Worm (Caenorhabditis elegans) whole organism, midembryonic: ENCODE results near the gene acc-1.
"Not testable (repeated sequence)": the region's sequence is repeated elsewhere in the genome, so short reads cannot be mapped to it uniquely, and the experiment has no call there.

Source experiments
- T22C8.4 ChIP-seq: fragments of 200-800 bp; sonication (Bioruptor generic); IDR thresholded peaks from 2 replicates; pipeline ENCODE4 v1.3.6; 2022; ENCODE audit warnings: missing genetic modification characterization, missing compliant biosample characterization
- cog-1 ChIP-seq: sonication (generic microtip); optimal IDR thresholded peaks from 2 replicates; lab custom pipeline; 2016; ENCODE audit warnings: missing genetic modification characterization, missing compliant biosample characterization
- flt-1 ChIP-seq: fragments of 200-800 bp; sonication (Bioruptor generic); IDR thresholded peaks from 2 replicates; pipeline ENCODE4 v1.3.6; 2022; ENCODE audit warnings: missing genetic modification characterization, missing compliant biosample characterization
- klf-2 ChIP-seq: fragments of 200-800 bp; sonication (Bioruptor generic); conservative IDR thresholded peaks from 2 replicates; pipeline ENCODE4 v1.3.6; 2022; ENCODE audit warnings: missing genetic modification reagents, missing genetic modification characterization, missing compliant biosample characterization
- med-1 ChIP-seq: sonication (generic microtip); optimal IDR thresholded peaks from 2 replicates; lab custom pipeline; 2017; ENCODE audit warnings: missing genetic modification characterization, mild to moderate bottlenecking, missing compliant biosample characterization, antibody characterized with exemption, missing genetic modification reagents; ENCODE audit not compliant: insufficient read depth
- ref-1 ChIP-seq: fragments of 200-800 bp; sonication (Bioruptor generic); conservative IDR thresholded peaks from 2 replicates; pipeline ENCODE4 v1.3.6; 2022; ENCODE audit warnings: missing genetic modification reagents, missing genetic modification characterization, missing compliant biosample characterization
- tab-1 ChIP-seq: fragments of 200-800 bp; sonication (Bioruptor generic); IDR thresholded peaks from 2 replicates; pipeline ENCODE4 v1.3.6; 2022; ENCODE audit warnings: missing genetic modification characterization, missing compliant biosample characterization
- ztf-23 ChIP-seq: fragments of 200-800 bp; sonication (Bioruptor generic); IDR thresholded peaks from 2 replicates; pipeline ENCODE4 v1.3.6; 2022; ENCODE audit warnings: missing genetic modification reagents, missing genetic modification characterization, missing compliant biosample characterization
- ztf-29 ChIP-seq: fragments of 200-800 bp; sonication (Bioruptor generic); IDR thresholded peaks from 2 replicates; pipeline ENCODE4 v1.3.6; 2022; ENCODE audit warnings: missing genetic modification reagents, missing genetic modification characterization, missing compliant biosample characterization

acc-1 gene

DNA sequence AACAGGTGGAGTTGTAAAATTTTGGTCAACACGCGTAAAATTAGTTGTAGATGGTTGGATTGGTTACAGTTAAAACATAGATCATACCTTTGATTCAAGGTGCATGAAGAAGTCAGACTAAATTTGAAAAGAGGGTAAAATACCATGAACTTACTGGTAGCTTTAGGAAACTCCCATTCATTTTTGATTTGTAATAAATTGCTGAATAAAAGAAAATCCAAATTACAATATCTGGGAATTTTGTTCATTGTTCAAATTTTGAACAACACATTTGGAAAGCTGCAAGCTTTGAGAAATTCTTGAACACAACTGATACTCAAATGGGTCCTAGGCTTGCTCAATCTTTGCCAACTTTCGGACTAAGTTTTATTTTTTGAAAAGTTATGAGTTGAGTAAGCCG is 20.2 kb downstream of the acc-1 start:
- TF ChIP-seq cog-1 (tag; lab: Kevin White, UChicago): no peak
- no peak for TF ChIP-seq ztf-23
- no peak for TF ChIP-seq flt-1 (GFP tag; lab: Robert Waterston, UW)
- TF ChIP-seq T22C8.4 (GFP tag; lab: Robert Waterston, UW): no peak
- no peak for TF ChIP-seq ztf-29 (GFP tag; lab: Robert Waterston, UW)
- no peak for TF ChIP-seq klf-2
- no peak for TF ChIP-seq med-1 (GFP tag; lab: Kevin White, UChicago)

DNA sequence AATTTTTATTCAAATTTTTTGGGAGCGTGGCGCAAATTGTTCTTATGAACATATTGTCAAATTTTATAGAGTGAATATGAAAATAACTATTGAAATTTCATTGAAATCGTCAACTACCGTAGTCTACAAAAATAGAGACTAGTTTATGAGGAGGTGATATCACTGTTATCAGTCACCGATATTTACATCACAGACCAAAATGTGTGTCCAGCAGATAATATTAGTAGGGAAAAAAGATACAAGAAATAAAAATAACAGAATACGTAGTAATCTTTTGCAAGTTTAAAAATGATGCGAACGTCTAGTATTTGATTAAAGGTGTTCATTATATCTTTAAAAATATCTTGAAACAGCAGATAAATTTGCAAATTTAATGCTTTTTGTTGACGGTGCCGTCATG is 21.4 kb downstream of the acc-1 start:
- no peak for TF ChIP-seq ref-1
- no peak for TF ChIP-seq ztf-23
- no peak for TF ChIP-seq med-1 (GFP tag; lab: Kevin White, UChicago)

DNA sequence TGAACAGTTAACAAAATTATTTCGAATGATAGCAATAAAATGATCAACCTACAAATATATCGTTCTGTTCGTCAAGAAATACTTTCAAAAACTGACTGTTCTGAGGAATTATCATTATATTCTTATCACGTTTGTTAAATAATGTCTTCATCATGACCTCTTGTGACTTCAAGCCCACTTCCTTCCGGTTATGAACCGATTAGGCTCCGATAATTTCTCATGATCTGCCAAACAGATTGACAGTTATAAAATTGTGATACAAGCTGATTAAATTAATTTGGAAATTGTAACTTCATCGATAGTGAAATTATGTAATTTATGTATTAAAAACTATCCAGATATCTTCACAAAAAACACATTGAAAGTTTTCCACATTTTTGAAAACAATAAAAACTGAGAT is 23.0 kb downstream of the acc-1 start, which contains the start of gene ins-8:
TSS of gene ins-8 (minus strand) at position 101 of the 400 bp plus-strand sequence.
- no peak for TF ChIP-seq tab-1 (GFP tag; lab: Robert Waterston, UW)
- no peak for TF ChIP-seq T22C8.4 (GFP tag; lab: Robert Waterston, UW)
- no peak for TF ChIP-seq flt-1 (GFP tag; lab: Robert Waterston, UW)

DNA sequence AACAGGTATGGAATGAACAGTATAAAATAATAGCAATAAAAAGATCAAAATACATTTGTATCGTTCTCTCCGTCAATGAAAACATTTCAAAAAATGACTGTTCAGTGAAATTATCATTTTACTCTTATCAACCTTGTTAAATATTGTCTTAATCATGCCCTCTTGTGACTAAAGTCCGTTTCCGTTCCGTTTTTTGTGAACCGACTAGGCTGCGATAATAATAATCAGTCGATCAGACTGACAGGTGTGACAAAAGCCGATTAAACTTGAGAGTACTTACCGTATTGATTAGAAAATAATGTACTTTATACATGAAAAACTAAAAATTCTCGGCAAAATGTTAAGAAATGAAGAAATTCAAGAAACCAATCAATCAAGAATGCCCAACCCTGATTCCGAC is 24.7 kb downstream of the acc-1 start, which contains the start of gene ins-7:
TSS of gene ins-7 (minus strand) at position 332 of the 400 bp plus-strand sequence.
- no peak for TF ChIP-seq flt-1 (GFP tag; lab: Robert Waterston, UW)
- no peak for TF ChIP-seq cog-1 (tag; lab: Kevin White, UChicago)
- no peak for TF ChIP-seq ref-1
- TF ChIP-seq med-1 (GFP tag; lab: Kevin White, UChicago): no peak
- TF ChIP-seq ztf-23: no peak
- no peak for TF ChIP-seq klf-2
- TF ChIP-seq tab-1 (GFP tag; lab: Robert Waterston, UW): no peak

DNA sequence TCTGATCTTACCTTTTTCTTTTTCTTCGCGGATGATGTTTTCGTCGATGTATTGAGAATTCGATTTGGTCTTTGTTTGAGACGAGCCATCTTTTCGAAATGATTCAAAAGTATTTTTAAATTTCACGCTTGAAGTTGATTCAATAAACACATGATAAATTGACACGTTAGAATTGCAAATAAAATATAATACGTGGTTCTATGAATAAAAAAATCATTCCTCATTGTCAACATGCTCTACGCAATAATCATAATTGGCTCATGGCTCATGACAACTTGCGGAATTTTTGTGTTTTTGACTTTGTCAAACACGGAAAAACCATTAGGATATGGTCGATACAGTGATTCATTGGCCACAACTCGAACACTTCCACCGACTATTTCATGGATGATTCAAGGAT is 25.6 kb downstream of the acc-1 start, which contains the start of the genes htas-1 and ZK1251.3:
TSS of gene htas-1 (minus strand) at position 101 of the 400 bp plus-strand sequence.
TSS of gene ZK1251.3 (plus strand) at position 226 of the 400 bp plus-strand sequence.
- no peak for TF ChIP-seq ztf-29 (GFP tag; lab: Robert Waterston, UW)
- no peak for TF ChIP-seq cog-1 (tag; lab: Kevin White, UChicago)
- TF ChIP-seq ref-1: no peak
- no peak for TF ChIP-seq ztf-23
- no peak for TF ChIP-seq flt-1 (GFP tag; lab: Robert Waterston, UW)
- TF ChIP-seq klf-2: no peak
- TF ChIP-seq tab-1 (GFP tag; lab: Robert Waterston, UW): no peak
- no peak for TF ChIP-seq T22C8.4 (GFP tag; lab: Robert Waterston, UW)
- no peak for TF ChIP-seq med-1 (GFP tag; lab: Kevin White, UChicago)

DNA sequence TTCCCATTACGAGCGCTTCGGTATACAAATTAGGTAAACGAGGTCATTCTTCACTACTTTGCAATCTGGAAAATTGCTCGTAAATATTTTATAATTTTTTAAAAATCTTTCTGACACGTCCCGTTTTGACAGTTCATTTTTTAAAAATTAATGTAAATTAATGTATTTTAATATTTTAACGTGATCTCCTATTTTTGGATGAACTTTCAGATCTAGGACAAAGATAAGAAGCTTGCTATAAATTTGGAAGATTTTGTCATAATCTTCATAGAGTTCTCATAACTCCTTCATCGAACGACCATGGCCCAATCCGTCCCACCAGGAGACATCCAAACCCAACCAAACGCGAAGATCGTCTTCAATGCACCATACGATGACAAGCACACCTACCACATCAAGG is 30.9 kb downstream of the acc-1 start, which contains the start of gene msp-76:
TSS of gene msp-76 (plus strand) at position 301 of the 400 bp plus-strand sequence.
- TF ChIP-seq klf-2; T22C8.4 (GFP tag; lab: Robert Waterston, UW); ztf-23: not testable (repeated sequence)

DNA sequence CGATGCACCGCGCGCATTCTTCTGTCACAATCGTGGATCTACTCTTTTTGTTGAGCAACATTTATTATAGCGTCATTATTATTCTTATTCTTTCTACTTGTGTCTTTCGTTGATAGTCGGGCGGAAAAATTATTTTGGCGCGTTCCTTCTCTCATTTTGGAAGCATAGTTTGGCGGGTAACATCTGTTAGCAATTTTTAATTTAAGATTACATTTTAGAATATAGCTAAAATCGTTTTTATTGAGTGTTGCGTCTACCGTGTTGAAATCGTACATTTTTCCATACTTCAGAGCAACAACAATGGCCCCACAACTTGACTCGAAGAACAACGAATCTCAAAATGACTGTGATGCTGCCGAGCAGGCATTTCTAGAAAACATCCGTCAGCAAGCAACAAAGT is 32.8 kb downstream of the acc-1 start, which contains the start of gene sdz-36:
TSS of gene sdz-36 (plus strand) at position 301 of the 400 bp plus-strand sequence.
- TF ChIP-seq ztf-23 (no peak), ref-1 (no peak), tab-1 (GFP tag; lab: Robert Waterston, UW) (no peak), cog-1 (tag; lab: Kevin White, UChicago) (no peak), klf-2 (no peak), flt-1 (GFP tag; lab: Robert Waterston, UW) (no peak), T22C8.4 (GFP tag; lab: Robert Waterston, UW) (no peak), ztf-29 (GFP tag; lab: Robert Waterston, UW) (no peak)

DNA sequence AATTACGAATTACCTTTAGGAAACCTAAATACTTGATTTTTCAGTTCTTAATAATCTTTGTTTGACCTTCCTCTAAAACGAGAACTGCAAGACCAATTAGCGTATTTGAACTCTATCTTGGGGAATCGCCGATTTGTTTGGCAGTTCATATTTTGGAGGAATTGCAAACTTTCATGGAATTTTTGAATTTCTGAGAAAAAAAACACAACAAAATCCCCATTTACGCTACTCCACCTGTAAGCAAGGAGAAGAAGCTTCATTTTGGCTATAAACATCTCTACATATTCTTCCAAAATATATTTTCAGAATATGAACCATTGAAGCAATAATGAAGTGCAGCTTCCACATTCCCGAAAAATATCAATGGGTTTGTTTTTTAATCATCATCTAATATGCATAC is 35.0 kb downstream of the acc-1 start, which contains the start of gene twk-9:
TSS of gene twk-9 (plus strand) at position 301 of the 400 bp plus-strand sequence.
- TF ChIP-seq med-1 (GFP tag; lab: Kevin White, UChicago): no peak
- no peak for TF ChIP-seq T22C8.4 (GFP tag; lab: Robert Waterston, UW)
- TF ChIP-seq ztf-29 (GFP tag; lab: Robert Waterston, UW): no peak
- TF ChIP-seq tab-1 (GFP tag; lab: Robert Waterston, UW): no peak
- TF ChIP-seq ref-1: no peak
- no peak for TF ChIP-seq ztf-23
- no peak for TF ChIP-seq cog-1 (tag; lab: Kevin White, UChicago)
- no peak for TF ChIP-seq klf-2
- TF ChIP-seq flt-1 (GFP tag; lab: Robert Waterston, UW): no peak

DNA sequence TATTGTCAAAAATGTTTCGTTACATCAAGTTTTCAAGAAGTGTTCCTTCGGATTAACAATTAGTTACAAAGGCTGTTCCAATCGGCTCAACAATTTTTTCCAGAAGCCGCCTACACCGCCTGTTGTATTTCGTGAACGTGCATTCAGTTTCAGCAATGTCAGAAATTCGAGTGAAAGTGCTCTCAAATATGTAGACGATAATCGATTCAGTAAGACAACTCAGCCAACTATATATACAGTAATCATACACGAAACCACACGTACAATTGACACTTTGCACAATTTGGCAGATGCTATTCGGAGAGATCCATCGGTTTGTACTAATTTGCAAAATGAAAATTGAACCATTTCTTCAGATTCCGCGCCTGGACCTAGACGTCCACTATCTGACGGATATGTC is 38.7 kb downstream of the acc-1 start:
- TF ChIP-seq ref-1 (no peak), med-1 (GFP tag; lab: Kevin White, UChicago) (no peak), tab-1 (GFP tag; lab: Robert Waterston, UW) (no peak), ztf-29 (GFP tag; lab: Robert Waterston, UW) (no peak), ztf-23 (no peak), cog-1 (tag; lab: Kevin White, UChicago) (no peak), T22C8.4 (GFP tag; lab: Robert Waterston, UW) (no peak), klf-2 (no peak), flt-1 (GFP tag; lab: Robert Waterston, UW) (no peak)

DNA sequence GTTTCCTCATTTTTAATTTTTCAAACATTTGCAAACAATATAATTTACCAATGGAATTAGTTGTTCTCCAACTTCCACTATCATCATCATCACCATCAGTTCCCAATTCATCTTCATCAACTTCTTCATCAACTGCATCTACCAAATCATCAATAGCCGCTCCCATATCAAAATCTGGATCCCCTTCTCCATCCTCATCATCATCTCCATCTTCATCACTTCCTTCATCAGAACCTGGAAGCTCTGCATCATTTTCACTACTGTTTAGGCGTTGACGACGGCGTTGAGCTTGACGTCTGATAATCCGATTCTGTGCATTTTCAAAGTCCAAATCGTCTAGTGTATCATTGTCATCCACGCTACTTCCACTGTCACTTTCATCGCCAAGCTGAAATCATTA is 40.0 kb downstream of the acc-1 start:
- TF ChIP-seq tab-1 (GFP tag; lab: Robert Waterston, UW): no peak
- no peak for TF ChIP-seq ztf-29 (GFP tag; lab: Robert Waterston, UW)
- TF ChIP-seq ref-1: no peak
- no peak for TF ChIP-seq klf-2

DNA sequence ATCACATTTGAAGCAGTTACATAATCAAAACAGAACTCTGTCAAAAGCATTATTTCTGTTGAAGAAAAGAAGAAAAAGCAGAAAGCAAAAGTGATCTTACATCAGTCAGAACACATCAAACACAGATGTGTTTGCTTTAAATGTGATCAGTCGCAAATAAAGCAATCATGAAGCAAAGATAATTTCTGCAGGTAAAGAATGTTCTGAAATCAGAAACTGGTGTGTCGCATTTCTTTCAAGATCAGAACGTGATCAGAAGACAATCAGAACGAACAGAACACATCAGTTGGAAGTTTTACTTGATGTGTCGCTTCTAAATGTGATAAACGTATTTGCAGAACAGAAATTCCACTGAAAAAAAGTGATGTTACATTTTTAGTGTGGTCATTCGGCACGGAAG is 41.2 kb downstream of the acc-1 start:
- TF ChIP-seq ztf-23 (no peak), T22C8.4 (GFP tag; lab: Robert Waterston, UW) (no peak), cog-1 (tag; lab: Kevin White, UChicago) (no peak), ref-1 (no peak), med-1 (GFP tag; lab: Kevin White, UChicago) (no peak), tab-1 (GFP tag; lab: Robert Waterston, UW) (no peak), ztf-29 (GFP tag; lab: Robert Waterston, UW) (no peak), flt-1 (GFP tag; lab: Robert Waterston, UW) (no peak), klf-2 (no peak)
